Worm (Caenorhabditis elegans): ENCODE results near the gene fbxa-105.

- TF ChIP-seq F16B12.6 (tag; optimal IDR thresholded peaks at IDR 0.05) (no peak), pag-3 (tag; optimal IDR thresholded peaks at IDR 0.05; ENCODE audit: borderline replicate concordance, insufficient read depth) (no peak), nhr-12 (tag; optimal IDR thresholded peaks at IDR 0.05) (no peak), unc-62 (GFP tag; optimal IDR thresholded peaks at IDR 0.05) (no peak), aly-2 (tag; optimal IDR thresholded peaks at IDR 0.05) (no peak), nhr-237 (tag; optimal IDR thresholded peaks at IDR 0.05) (no peak), lin-14 (GFP tag; optimal IDR thresholded peaks at IDR 0.05) (no peak)
Measured at ce11 chrV:7369578-7369977, 22.3 kb downstream of the fbxa-105 start, which contains the start of gene srj-14.

Measured in whole organism, L1 larva.